Fruit fly (Drosophila melanogaster) whole organism, embryonic: Measurements from ENCODE around the gene Oscillin.

Experiments
- Adf1 ChIP-seq: fragments of 200-800 bp; sonication (Bioruptor generic); IDR thresholded peaks from 2 replicates; pipeline ENCODE4 v1.3.6; 2022; ENCODE audit warnings: missing biosample characterization, missing genetic modification characterization
- CG10147 ChIP-seq: fragments of 200-800 bp; sonication (Bioruptor generic); optimal IDR thresholded peaks from 2 replicates; lab custom pipeline; 2019; ENCODE audit warnings: missing biosample characterization, mild to moderate bottlenecking, missing genetic modification characterization, moderate library complexity
- CG10209 ChIP-seq: fragments of 200-800 bp; sonication (Bioruptor generic); optimal IDR thresholded peaks from 3 replicates; lab custom pipeline; 2017; ENCODE audit warnings: missing biosample characterization, mild to moderate bottlenecking, missing genetic modification characterization, missing genetic modification reagents
- CG1024 ChIP-seq: fragments of 200-800 bp; sonication (Bioruptor generic); IDR thresholded peaks from 2 replicates; pipeline ENCODE4 v1.3.6; 2022; ENCODE audit warnings: missing biosample characterization, missing genetic modification characterization
- CG10979 ChIP-seq: fragments of 200-800 bp; sonication (Bioruptor generic); optimal IDR thresholded peaks from 2 replicates; lab custom pipeline; 2018; ENCODE audit warnings: missing biosample characterization, mild to moderate bottlenecking, missing genetic modification characterization, moderate library complexity
- CG13624 ChIP-seq: fragments of 200-800 bp; sonication (Bioruptor generic); optimal IDR thresholded peaks from 2 replicates; lab custom pipeline; 2016; ENCODE audit warnings: missing biosample characterization, missing genetic modification characterization
- CG14965 ChIP-seq: fragments of 200-800 bp; sonication (Bioruptor generic); optimal IDR thresholded peaks from 2 replicates; lab custom pipeline; 2016; ENCODE audit warnings: missing biosample characterization, missing genetic modification characterization, borderline replicate concordance
- CG15601 ChIP-seq: fragments of 200-800 bp; sonication (Bioruptor generic); optimal IDR thresholded peaks from 3 replicates; lab custom pipeline; 2019; ENCODE audit warnings: missing biosample characterization, mild to moderate bottlenecking, missing genetic modification characterization, moderate library complexity
- CG1602 ChIP-seq: fragments of 200-800 bp; sonication (Bioruptor generic); optimal IDR thresholded peaks from 3 replicates; lab custom pipeline; 2016; ENCODE audit warnings: missing biosample characterization, missing genetic modification characterization
- CG1603 ChIP-seq: fragments of 200-800 bp; sonication (Bioruptor generic); optimal IDR thresholded peaks from 2 replicates; lab custom pipeline; 2019; ENCODE audit warnings: missing biosample characterization, mild to moderate bottlenecking, missing genetic modification characterization, moderate library complexity
- CG16779 ChIP-seq: fragments of 200-800 bp; sonication (Bioruptor generic); IDR thresholded peaks from 2 replicates; pipeline ENCODE4 v1.3.6; 2022; ENCODE audit warnings: missing biosample characterization, missing genetic modification characterization
- CG16815 ChIP-seq: fragments of 200-800 bp; sonication (Bioruptor generic); optimal IDR thresholded peaks from 3 replicates; lab custom pipeline; 2017; ENCODE audit warnings: missing biosample characterization, mild to moderate bottlenecking, missing genetic modification characterization
- CG17385 ChIP-seq: fragments of 200-800 bp; sonication (Bioruptor generic); optimal IDR thresholded peaks from 3 replicates; lab custom pipeline; 2018; ENCODE audit warnings: missing biosample characterization, mild to moderate bottlenecking, missing genetic modification characterization
- CG1792 ChIP-seq: fragments of 200-800 bp; sonication (Bioruptor generic); optimal IDR thresholded peaks from 2 replicates; lab custom pipeline; 2016; ENCODE audit warnings: missing biosample characterization, missing genetic modification characterization
- CG18476 ChIP-seq: fragments of 200-800 bp; sonication (Bioruptor generic); optimal IDR thresholded peaks from 2 replicates; lab custom pipeline; 2016; ENCODE audit warnings: missing biosample characterization, mild to moderate bottlenecking, missing genetic modification characterization
- CG31365 ChIP-seq: fragments of 200-800 bp; sonication (Bioruptor generic); optimal IDR thresholded peaks from 2 replicates; lab custom pipeline; 2018; ENCODE audit warnings: missing biosample characterization, mild to moderate bottlenecking, missing genetic modification characterization
- CG33213 ChIP-seq: fragments of 200-800 bp; sonication (Bioruptor generic); optimal IDR thresholded peaks from 3 replicates; lab custom pipeline; 2016; ENCODE audit warnings: missing biosample characterization, missing genetic modification characterization
- CG34224 ChIP-seq: fragments of 200-800 bp; sonication (Bioruptor generic); IDR thresholded peaks from 3 replicates; pipeline ENCODE4 v1.3.6; 2022; ENCODE audit warnings: missing biosample characterization, missing genetic modification characterization; ENCODE audit not compliant: partially characterized antibody
- CG3838 ChIP-seq: fragments of 200-800 bp; sonication (Bioruptor generic); optimal IDR thresholded peaks from 3 replicates; lab custom pipeline; 2016; ENCODE audit warnings: missing biosample characterization, missing genetic modification characterization
- CG42726 ChIP-seq: fragments of 200-800 bp; sonication (Bioruptor generic); IDR thresholded peaks from 2 replicates; pipeline ENCODE4 v1.3.6; 2022; ENCODE audit warnings: missing biosample characterization, missing genetic modification characterization; ENCODE audit not compliant: partially characterized antibody
- CG4820 ChIP-seq: fragments of 200-800 bp; sonication (Bioruptor generic); optimal IDR thresholded peaks from 3 replicates; lab custom pipeline; 2016; ENCODE audit warnings: missing biosample characterization, missing genetic modification characterization
- CG7372 ChIP-seq: fragments of 200-800 bp; sonication (Bioruptor generic); IDR thresholded peaks from 2 replicates; pipeline ENCODE4 v1.3.6; 2022; ENCODE audit warnings: missing biosample characterization, missing genetic modification characterization
- CG7556 ChIP-seq: fragments of 200-800 bp; sonication (Bioruptor generic); optimal IDR thresholded peaks from 2 replicates; lab custom pipeline; 2017; ENCODE audit warnings: missing biosample characterization, mild to moderate bottlenecking, missing genetic modification characterization
- CG7928 ChIP-seq: fragments of 200-800 bp; sonication (Bioruptor generic); optimal IDR thresholded peaks from 2 replicates; lab custom pipeline; 2017; ENCODE audit warnings: missing biosample characterization, mild to moderate bottlenecking, missing genetic modification characterization
- CG9215 ChIP-seq: fragments of 200-800 bp; sonication (Bioruptor generic); IDR thresholded peaks from 2 replicates; pipeline ENCODE4 v1.3.6; 2022; ENCODE audit warnings: missing biosample characterization, missing genetic modification characterization
- D ChIP-seq, 2 experiments: fragments of 200-800 bp in 1 of 2; fragments of >200 bp in 1 of 2; sonication (Bioruptor generic) in 1 of 2; optimal IDR thresholded peaks; 2 replicates in 1 of 2; 3 replicates in 1 of 2; lab custom pipeline; 2017; ENCODE audit warnings: mild to moderate bottlenecking in 1 of 2, missing biosample characterization in 1 of 2, missing genetic modification characterization in 1 of 2, missing genetic modification reagents in 1 of 2
- D19A ChIP-seq: fragments of 200-800 bp; optimal IDR thresholded peaks from 3 replicates; lab custom pipeline; 2019; ENCODE audit warnings: missing biosample characterization, mild to moderate bottlenecking, missing genetic modification characterization, moderate library complexity
- Dp ChIP-seq: fragments of 200-800 bp; sonication (Bioruptor generic); optimal IDR thresholded peaks from 2 replicates; lab custom pipeline; 2018; ENCODE audit warnings: missing biosample characterization, mild to moderate bottlenecking, missing genetic modification characterization, moderate library complexity
- Ets97D ChIP-seq: fragments of 200-800 bp; sonication (Bioruptor generic); optimal IDR thresholded peaks from 3 replicates; lab custom pipeline; 2016; ENCODE audit warnings: missing biosample characterization, missing genetic modification characterization
- HmgD ChIP-seq: fragments of 200-800 bp; sonication (Bioruptor generic); optimal IDR thresholded peaks from 3 replicates; lab custom pipeline; 2016; ENCODE audit warnings: missing biosample characterization, missing genetic modification characterization
- Lim3 ChIP-seq: fragments of 200-800 bp; sonication (Bioruptor generic); IDR thresholded peaks from 2 replicates; pipeline ENCODE4 v1.3.6; 2022; ENCODE audit warnings: missing biosample characterization, missing genetic modification characterization
- NC2β ChIP-seq: fragments of 200-800 bp; sonication (Bioruptor generic); optimal IDR thresholded peaks from 2 replicates; lab custom pipeline; 2016; ENCODE audit warnings: missing biosample characterization, missing genetic modification characterization
- Sin3A ChIP-seq: fragments of >200 bp; optimal IDR thresholded peaks from 2 replicates; lab custom pipeline; 2018
- Xrp1 ChIP-seq: fragments of 200-800 bp; sonication (Bioruptor generic); IDR thresholded peaks from 2 replicates; pipeline ENCODE4 v1.3.6; 2022; ENCODE audit warnings: missing biosample characterization, missing genetic modification characterization
- aop ChIP-seq: fragments of 200-800 bp; sonication (Bioruptor generic); IDR thresholded peaks from 2 replicates; pipeline ENCODE4 v1.3.6; 2022; ENCODE audit warnings: missing biosample characterization, missing genetic modification characterization
- az2 ChIP-seq: fragments of 200-800 bp; sonication (Bioruptor generic); optimal IDR thresholded peaks from 3 replicates; lab custom pipeline; 2016; ENCODE audit warnings: missing biosample characterization, missing genetic modification characterization
- bigmax ChIP-seq: fragments of 200-800 bp; sonication (Bioruptor generic); optimal IDR thresholded peaks from 2 replicates; lab custom pipeline; 2018; ENCODE audit warnings: missing biosample characterization, mild to moderate bottlenecking, missing genetic modification characterization
- chinmo ChIP-seq: fragments of 200-800 bp; sonication (Bioruptor generic); IDR thresholded peaks from 4 replicates; pipeline ENCODE4 v1.3.6; 2022; ENCODE audit warnings: missing biosample characterization, missing genetic modification characterization; ENCODE audit not compliant: partially characterized antibody
- chn ChIP-seq: fragments of 200-800 bp; sonication (Bioruptor generic); optimal IDR thresholded peaks from 2 replicates; lab custom pipeline; 2016; ENCODE audit warnings: missing biosample characterization, missing genetic modification characterization
- dm ChIP-seq: fragments of 200-800 bp; sonication (Bioruptor generic); optimal IDR thresholded peaks from 3 replicates; lab custom pipeline; 2016; ENCODE audit warnings: missing biosample characterization, missing genetic modification characterization
- hkb ChIP-seq, 2 experiments: fragments of 200-800 bp in 1 of 2; fragments of >200 bp in 1 of 2; sonication (Bioruptor generic) in 1 of 2; IDR thresholded peaks in 1 of 2; optimal IDR thresholded peaks in 1 of 2; 2 replicates each; pipeline versions ENCODE4 v1.3.6 to Lab custom; 2017 to 2022; ENCODE audit warnings: missing biosample characterization in 1 of 2, missing genetic modification characterization in 1 of 2
- kah ChIP-seq: fragments of 200-800 bp; sonication (Bioruptor generic); optimal IDR thresholded peaks from 2 replicates; lab custom pipeline; 2018; ENCODE audit warnings: missing biosample characterization, mild to moderate bottlenecking, missing genetic modification characterization
- lola ChIP-seq, 3 experiments: fragments of >200 bp in 2 of 3; fragments of 200-800 bp in 1 of 3; sonication (Bioruptor generic) in 1 of 3; optimal IDR thresholded peaks; 2 replicates each; lab custom pipeline; 2017 to 2019; ENCODE audit warnings: missing biosample characterization in 3 of 3, missing genetic modification characterization in 3 of 3, mild to moderate bottlenecking in 1 of 3, moderate library complexity in 1 of 3
- nmo ChIP-seq: fragments of 200-800 bp; sonication (Bioruptor generic); optimal IDR thresholded peaks from 2 replicates; lab custom pipeline; 2018; ENCODE audit warnings: missing biosample characterization, mild to moderate bottlenecking, missing genetic modification characterization, moderate library complexity
- org-1 ChIP-seq: fragments of 200-800 bp; sonication (Bioruptor generic); optimal IDR thresholded peaks from 2 replicates; lab custom pipeline; 2017; ENCODE audit warnings: missing biosample characterization, missing genetic modification characterization
- peb ChIP-seq: fragments of 200-800 bp; sonication (Bioruptor generic); IDR thresholded peaks from 2 replicates; pipeline ENCODE4 v1.3.6; 2022; ENCODE audit warnings: missing biosample characterization, missing genetic modification characterization
- pfk ChIP-seq: fragments of 200-800 bp; sonication (Bioruptor generic); optimal IDR thresholded peaks from 2 replicates; lab custom pipeline; 2018; ENCODE audit warnings: missing biosample characterization, mild to moderate bottlenecking, missing genetic modification characterization, moderate library complexity
- pho ChIP-seq: fragments of 200-800 bp; sonication (Bioruptor generic); optimal IDR thresholded peaks from 2 replicates; lab custom pipeline; 2016; ENCODE audit warnings: missing biosample characterization, missing genetic modification characterization
- sens ChIP-seq: fragments of 200-800 bp; sonication (Bioruptor generic); peaks from one replicate; lab custom pipeline; 2016; ENCODE audit warnings: missing biosample characterization, missing genetic modification characterization
- shn ChIP-seq: fragments of 200-800 bp; sonication (Bioruptor generic); optimal IDR thresholded peaks from 3 replicates; lab custom pipeline; 2016; ENCODE audit warnings: missing biosample characterization, missing genetic modification characterization
- stc ChIP-seq: fragments of 200-800 bp; sonication (Bioruptor generic); IDR thresholded peaks from 2 replicates; pipeline ENCODE4 v1.3.6; 2022; ENCODE audit warnings: missing biosample characterization, missing genetic modification characterization

The Oscillin gene

dm6 chr2L:5532061-5532460, 14.8 kb upstream of the Oscillin start, which contains the start of gene Coq6 (continued):
- TF ChIP-seq CG10209 (GFP tag; lab: Kevin White, UChicago), result no peak
- no peak for TF ChIP-seq CG42726
- TF ChIP-seq CG15601 (tag; lab: Kevin White, UChicago), result no peak
- no peak for TF ChIP-seq CG16815 (GFP tag; lab: Kevin White, UChicago)
- TF ChIP-seq CG31365 (tag; lab: Kevin White, UChicago), result no peak
- peak; percentile 67; the same call in 1 of the 4 replicates for TF ChIP-seq chinmo
- no peak for TF ChIP-seq az2
- TF ChIP-seq CG3838 (GFP tag; lab: Kevin White, UChicago), result no peak
- no peak for TF ChIP-seq D19A
- TF ChIP-seq shn, result no peak
- TF ChIP-seq sens (GFP tag; lab: Kevin White, UChicago), result peak; percentile 76
- peak; percentile 56 for TF ChIP-seq Dp (GFP tag; lab: Kevin White, UChicago)
- TF ChIP-seq CG4820, result no peak
- TF ChIP-seq CG7928, result no peak
- no peak for TF ChIP-seq CG7556 (GFP tag; lab: Kevin White, UChicago)
- TF ChIP-seq lola (GFP tag; optimal IDR thresholded peaks at IDR 0.05; lab: Kevin White, UChicago), result no peak
- no peak for TF ChIP-seq peb
- no peak for TF ChIP-seq CG14965 (GFP tag; lab: Kevin White, UChicago)
- TF ChIP-seq HmgD (GFP tag; lab: Kevin White, UChicago), result no peak
- TF ChIP-seq CG17385 (GFP tag; lab: Kevin White, UChicago), result no peak
- TF ChIP-seq Lim3, result no peak
- no peak for TF ChIP-seq Sin3A (lab: Kevin White, UChicago)
- TF ChIP-seq CG10979 (tag; lab: Kevin White, UChicago), result no peak
- no peak for TF ChIP-seq CG18476 (GFP tag; lab: Kevin White, UChicago)
- no peak for TF ChIP-seq CG1603 (tag; lab: Kevin White, UChicago)
- no peak for TF ChIP-seq Xrp1 (GFP tag; lab: Robert Waterston, UW)
- TF ChIP-seq Adf1 (GFP tag; lab: Robert Waterston, UW), result no peak
- TF ChIP-seq NC2β (GFP tag; lab: Kevin White, UChicago), result no peak
- TF ChIP-seq CG9215 (GFP tag; lab: Robert Waterston, UW), result peak; percentile 96
- no peak for TF ChIP-seq hkb (optimal IDR thresholded peaks at IDR 0.05; lab: Kevin White, UChicago)
- TF ChIP-seq hkb (GFP tag; IDR thresholded peaks at IDR 0.05; lab: Robert Waterston, UW), result no peak
- no peak for TF ChIP-seq CG33213 (GFP tag; lab: Kevin White, UChicago)
- no peak for TF ChIP-seq CG10147 (GFP tag; lab: Kevin White, UChicago)
- TF ChIP-seq CG13624 (GFP tag; lab: Kevin White, UChicago), result no peak
- no peak for TF ChIP-seq pfk (GFP tag; lab: Kevin White, UChicago)
- TF ChIP-seq CG16779 (GFP tag; lab: Robert Waterston, UW), result no peak
- no peak for TF ChIP-seq stc (GFP tag; lab: Robert Waterston, UW)
- TF ChIP-seq dm, result no peak
- no peak for TF ChIP-seq chn
- no peak for TF ChIP-seq kah (GFP tag; lab: Kevin White, UChicago)
- no peak for TF ChIP-seq pho (GFP tag; lab: Kevin White, UChicago)
- no peak for TF ChIP-seq CG7372
- no peak for TF ChIP-seq aop (GFP tag; lab: Robert Waterston, UW)
- peak; percentile 68 for TF ChIP-seq CG34224 (GFP tag; lab: Robert Waterston, UW)
- TF ChIP-seq bigmax, result no peak
- no peak for TF ChIP-seq D (optimal IDR thresholded peaks at IDR 0.05; lab: Kevin White, UChicago)
- TF ChIP-seq D (GFP tag; optimal IDR thresholded peaks at IDR 0.05; lab: Kevin White, UChicago), result no peak
- no peak for TF ChIP-seq CG1602 (GFP tag; lab: Kevin White, UChicago)
- no peak for TF ChIP-seq CG1024 (GFP tag; lab: Robert Waterston, UW)
- TF ChIP-seq CG1792, result no peak
- TF ChIP-seq org-1 (GFP tag; lab: Kevin White, UChicago), result no peak
- no peak for TF ChIP-seq Ets97D (GFP tag; lab: Kevin White, UChicago)
- peak; percentile 14 for TF ChIP-seq nmo (GFP tag; lab: Kevin White, UChicago)
